Worm (Caenorhabditis elegans): ENCODE data around the gene T22B2.3.

The T22B2.3 gene

ce11 chrX:3898255-3899177, 18.6 kb upstream of the T22B2.3 start:
- TF ChIP-seq ceh-90 (tag; optimal IDR thresholded peaks at IDR 0.05) = no peak
- no peak for TF ChIP-seq mef-2 (tag; optimal IDR thresholded peaks at IDR 0.05)
- TF ChIP-seq efl-1 (optimal IDR thresholded peaks at IDR 0.05) = no peak
- TF ChIP-seq efl-1 (GFP tag; optimal IDR thresholded peaks at IDR 0.05 in 1 of 2) = peak in 1 of 2 experiments; percentile 77
- TF ChIP-seq unc-30 (tag; optimal IDR thresholded peaks at IDR 0.05) = peak; percentile 63
- peak; percentile 8 for TF ChIP-seq lin-14 (GFP tag; optimal IDR thresholded peaks at IDR 0.05)
- TF ChIP-seq fkh-8 (tag; optimal IDR thresholded peaks at IDR 0.05) = peak; percentile 23
- TF ChIP-seq ceh-82 (tag; optimal IDR thresholded peaks at IDR 0.05) = no peak
- TF ChIP-seq rnt-1 (tag; optimal IDR thresholded peaks at IDR 0.05) = peak; percentile 4
- no peak for TF ChIP-seq ets-5 (GFP tag; IDR thresholded peaks at IDR 0.05)

DNA sequence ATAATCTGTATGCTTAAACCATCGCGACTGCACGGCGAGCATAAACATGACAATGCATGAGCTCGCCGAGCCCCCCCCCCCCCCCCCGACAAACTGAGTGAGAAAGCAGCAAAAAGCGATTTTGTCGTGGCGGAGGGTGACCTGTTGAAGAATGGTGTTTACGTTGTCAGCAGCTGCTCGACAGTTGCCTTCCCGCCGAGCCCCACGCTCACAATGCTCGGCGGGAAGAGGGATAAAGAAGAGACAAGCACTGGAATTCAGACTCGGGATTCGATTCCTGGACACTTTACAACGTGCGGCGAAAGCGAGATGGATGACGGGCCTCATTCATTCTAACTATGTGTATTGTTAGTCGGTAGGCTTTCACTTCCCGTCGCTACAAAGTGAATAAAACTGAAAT, 16.4 kb upstream of the T22B2.3 start:
- TF ChIP-seq ceh-82 (tag; optimal IDR thresholded peaks at IDR 0.05) (no peak), Y116A8C.19 (tag; optimal IDR thresholded peaks at IDR 0.05; ENCODE audit: borderline replicate concordance) (no peak), ceh-63 (GFP tag; optimal IDR thresholded peaks at IDR 0.05) (no peak), lin-14 (GFP tag; optimal IDR thresholded peaks at IDR 0.05) (peak; percentile 62), nhr-19 (GFP tag; conservative IDR thresholded peaks at IDR 0.05) (peak; percentile 53), unc-130 (tag; optimal IDR thresholded peaks at IDR 0.05) (peak; percentile 13), vab-15 (tag; optimal IDR thresholded peaks at IDR 0.05) (no peak), rnt-1 (tag; optimal IDR thresholded peaks at IDR 0.05) (peak; percentile 82), fos-1 (tag; optimal IDR thresholded peaks at IDR 0.05) (no peak), ceh-8 (GFP tag; optimal IDR thresholded peaks at IDR 0.05) (no peak), unc-62 (GFP tag; optimal IDR thresholded peaks at IDR 0.05) (no peak), lsy-2 (tag; optimal IDR thresholded peaks at IDR 0.05) (peak in 1 of 2 experiments; percentile 26), nhr-76 (tag; optimal IDR thresholded peaks at IDR 0.05) (no peak), nhr-20 (tag; optimal IDR thresholded peaks at IDR 0.05) (no peak), snu-23 (GFP tag; optimal IDR thresholded peaks at IDR 0.05) (peak; percentile 34), swsn-7 (tag; optimal IDR thresholded peaks at IDR 0.05) (peak; percentile 1), lin-13 (GFP tag; optimal IDR thresholded peaks at IDR 0.05) (no peak), F16B12.6 (tag; optimal IDR thresholded peaks at IDR 0.05) (no peak), nhr-71 (tag; optimal IDR thresholded peaks at IDR 0.05) (peak; percentile 65)

- TF ChIP-seq nhr-71 (tag; optimal IDR thresholded peaks at IDR 0.05) (no peak), lin-14 (GFP tag; optimal IDR thresholded peaks at IDR 0.05) (peak; percentile 35), fkh-10 (GFP tag; optimal IDR thresholded peaks at IDR 0.05) (peak; percentile 96)
These were observed 15.7 kb upstream of the T22B2.3 start for ce11 chrX:3901389-3901788.

DNA sequence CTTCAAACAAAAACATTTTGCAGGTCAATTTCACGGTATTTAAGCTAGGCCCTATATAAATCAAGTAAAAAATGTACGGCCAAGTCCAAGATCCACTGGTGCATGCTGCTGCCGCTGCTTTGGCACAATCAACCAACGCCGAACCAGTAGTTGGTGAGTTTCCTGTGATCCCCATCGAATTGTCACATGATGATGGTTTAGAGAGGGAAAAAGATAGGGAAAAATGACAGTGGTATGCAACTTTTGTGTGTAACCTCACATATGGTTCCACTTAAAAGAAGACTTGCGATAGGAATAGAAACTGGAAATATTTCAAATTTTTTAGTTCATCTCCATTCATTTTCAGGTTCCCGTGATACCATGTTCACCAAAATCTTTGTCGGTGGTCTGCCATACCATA, 12.5 kb upstream of the T22B2.3 start, which contains the start of gene sup-12:
sup-12 (plus strand) TSS at position 17 of the 400 bp plus-strand sequence.
- TF ChIP-seq dsc-1 (tag; optimal IDR thresholded peaks at IDR 0.05) (peak; percentile 85), fkh-4 (tag; optimal IDR thresholded peaks at IDR 0.05; ENCODE audit: borderline replicate concordance) (peak; percentile 31), nhr-19 (GFP tag; conservative IDR thresholded peaks at IDR 0.05) (no peak)

- no peak for TF ChIP-seq ceh-90 (tag; optimal IDR thresholded peaks at IDR 0.05)
- TF ChIP-seq unc-98 (GFP tag; IDR thresholded peaks at IDR 0.05) = no peak
These were observed 5.8 kb upstream of the T22B2.3 start, which contains the start of gene T22B2.5 for ce11 chrX:3911280-3911679. Gene T22B2.5 (minus strand): TSS chrX:3911380.

DNA sequence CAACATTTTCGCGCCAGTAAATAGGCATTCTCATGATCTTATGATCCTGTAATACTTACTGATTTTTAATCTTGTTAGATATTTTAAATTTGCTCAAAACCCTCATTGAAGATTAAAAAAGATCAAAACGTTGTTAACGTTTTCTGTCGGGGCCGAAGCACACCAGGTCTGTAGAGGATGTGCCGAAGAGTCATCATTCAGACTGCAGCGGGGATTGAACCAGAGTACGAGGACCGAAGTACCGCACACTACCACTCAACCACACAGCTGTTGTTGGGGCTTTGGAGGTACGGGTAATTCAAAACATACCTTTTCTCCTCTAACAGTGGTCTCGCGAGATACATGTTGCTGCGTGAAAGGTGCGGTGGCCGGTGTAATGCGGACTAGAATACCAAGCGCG, 2.8 kb upstream of the T22B2.3 start:
- TF ChIP-seq fkh-4 (tag; optimal IDR thresholded peaks at IDR 0.05; ENCODE audit: borderline replicate concordance) (no peak), grh-1 (GFP tag; IDR thresholded peaks at IDR 0.05) (no peak), unc-130 (tag; optimal IDR thresholded peaks at IDR 0.05) (peak; percentile 14), C16A3.4 (tag; optimal IDR thresholded peaks at IDR 0.05) (peak; percentile 2), rnt-1 (tag; optimal IDR thresholded peaks at IDR 0.05) (peak; percentile 61), skn-1 (tag; optimal IDR thresholded peaks at IDR 0.05) (peak; percentile 23), ama-1 (optimal IDR thresholded peaks at IDR 0.05) (no peak), nhr-19 (GFP tag; conservative IDR thresholded peaks at IDR 0.05) (peak; percentile 30; the same call in 1 of the 2 replicates), alr-1 (tag; optimal IDR thresholded peaks at IDR 0.05; ENCODE audit: borderline replicate concordance) (no peak), snu-23 (GFP tag; optimal IDR thresholded peaks at IDR 0.05) (peak; percentile 7), sup-37 (GFP tag; optimal IDR thresholded peaks at IDR 0.05) (no peak), unc-62 (GFP tag; optimal IDR thresholded peaks at IDR 0.05) (no peak)

Data from whole organism, L1 larva.